Fruit fly (Drosophila melanogaster) S2 (cell line): ENCODE results near the gene CG10063.

Source experiments
- CG8478 ChIP-seq: fragments of >200 bp; optimal IDR thresholded peaks from 2 replicates; lab custom pipeline; 2018
- CTCF ChIP-seq, 2 experiments: fragments of >200 bp; optimal IDR thresholded peaks; 2 replicates each; lab custom pipeline; 2018

DNA sequence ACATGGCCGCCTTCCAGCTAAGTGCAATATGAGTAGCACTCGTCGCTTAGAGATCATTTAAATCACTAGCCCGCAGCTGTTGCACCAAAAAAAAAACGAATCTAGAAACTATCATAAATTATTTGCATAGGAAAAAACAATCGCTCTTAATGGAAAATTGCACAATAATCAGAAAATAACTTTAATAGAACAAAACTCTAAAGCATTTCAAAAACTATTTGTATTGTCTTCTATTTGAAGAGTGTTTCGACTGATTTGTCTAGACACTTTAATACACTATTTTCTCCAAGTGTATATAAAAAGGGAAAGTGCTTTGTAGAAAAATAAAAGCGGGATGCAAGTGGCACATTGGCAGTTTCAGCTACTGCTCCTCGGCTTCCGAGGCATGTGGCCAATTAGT is 34.2 kb upstream of the CG10063 start:
- TF ChIP-seq CTCF (optimal IDR thresholded peaks at IDR 0.05; lab: Kevin White, UChicago) (no peak), CG8478 (lab: Kevin White, UChicago) (no peak)
